Worm (Caenorhabditis elegans): ENCODE measurements around the gene txt-9.

DNA sequence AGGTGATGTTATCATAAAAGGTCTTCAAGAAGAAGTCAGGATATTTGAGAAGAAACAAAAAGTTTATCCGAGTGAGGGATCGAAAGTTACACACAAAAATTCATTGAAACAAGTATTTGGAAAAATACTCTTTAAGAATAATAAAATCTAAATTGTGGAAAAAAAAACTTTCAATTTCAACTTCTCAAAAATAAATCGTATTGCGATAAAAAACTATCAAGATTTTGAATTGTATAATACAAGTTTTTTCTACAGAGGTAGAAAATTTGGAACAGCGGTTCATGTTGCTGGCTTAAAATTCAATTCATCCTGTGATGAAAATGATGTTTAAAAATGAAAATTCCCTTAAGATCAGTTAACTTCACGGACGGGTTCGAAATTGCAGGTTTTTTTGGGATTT, 26.5 kb downstream of the txt-9 start, which contains the start of gene F09C12.8:
- TF ChIP-seq ama-1 (optimal IDR thresholded peaks at IDR 0.05) (no peak), mdl-1 (tag; optimal IDR thresholded peaks at IDR 0.05) (no peak), unc-62 (GFP tag; optimal IDR thresholded peaks at IDR 0.05) (no peak), unc-55 (GFP tag; optimal IDR thresholded peaks at IDR 0.05) (no peak), blmp-1 (tag; optimal IDR thresholded peaks at IDR 0.05; ENCODE audit: insufficient read depth) (no peak), nhr-77 (tag; optimal IDR thresholded peaks at IDR 0.05) (no peak), gmeb-1 (tag; optimal IDR thresholded peaks at IDR 0.05) (no peak)
